Worm (Caenorhabditis elegans) whole organism, L1 larva: ENCODE results near the gene dph-3.

Source experiments
- F16B12.6 ChIP-seq: fragments of 150-350 bp; optimal IDR thresholded peaks from 2 replicates; lab custom pipeline; 2014; ENCODE audit warnings: missing biosample characterization, missing genetic modification characterization
- ceh-82 ChIP-seq, 3 experiments: fragments of 150-350 bp in 1 of 3; sonication (generic microtip) in 2 of 3; optimal IDR thresholded peaks; 2 replicates each; lab custom pipeline; 2014 to 2017; ENCODE audit warnings: missing biosample characterization in 3 of 3, missing genetic modification characterization in 3 of 3
- dpl-1 ChIP-seq, 3 experiments: fragments of 150-350 bp in 2 of 3; sonication (generic microtip) in 1 of 3; optimal IDR thresholded peaks; 2 replicates each; lab custom pipeline; 2014 to 2017; ENCODE audit warnings: missing biosample characterization in 3 of 3, missing genetic modification characterization in 3 of 3, missing genetic modification reagents in 3 of 3
- efl-3 ChIP-seq: fragments of 200-800 bp; sonication (Bioruptor generic); optimal IDR thresholded peaks from 2 replicates; lab custom pipeline; 2018; ENCODE audit warnings: mild to moderate bottlenecking, missing genetic modification characterization, missing compliant biosample characterization
- egl-13 ChIP-seq: sonication (generic microtip); optimal IDR thresholded peaks from 2 replicates; lab custom pipeline; 2016; ENCODE audit warnings: missing genotype, missing genetic modification reagents, missing genetic modification characterization, missing compliant biosample characterization
- fkh-10 ChIP-seq: sonication (generic microtip); optimal IDR thresholded peaks from 2 replicates; lab custom pipeline; 2017; ENCODE audit warnings: missing biosample characterization, missing genetic modification reagents, missing genetic modification characterization
- hlh-17 ChIP-seq: fragments of 200-800 bp; sonication (Bioruptor generic); optimal IDR thresholded peaks from 2 replicates; lab custom pipeline; 2018; ENCODE audit warnings: missing genetic modification characterization, mild to moderate bottlenecking, missing compliant biosample characterization, moderate library complexity, borderline replicate concordance
- lin-13 ChIP-seq: fragments of 150-350 bp; optimal IDR thresholded peaks from 2 replicates; lab custom pipeline; 2014; ENCODE audit warnings: missing biosample characterization, missing genetic modification reagents, missing genetic modification characterization
- mdl-1 ChIP-seq, 2 experiments: fragments of 150-350 bp; optimal IDR thresholded peaks; 2 replicates each; lab custom pipeline; 2014 to 2017; ENCODE audit warnings: missing biosample characterization in 2 of 2, missing genetic modification characterization in 2 of 2, inconsistent platforms in 1 of 2
- mep-1 ChIP-seq: fragments of 150-350 bp; optimal IDR thresholded peaks from 2 replicates; lab custom pipeline; 2014; ENCODE audit warnings: missing biosample characterization, missing genetic modification characterization
- nhr-11 ChIP-seq: fragments of 150-350 bp; optimal IDR thresholded peaks from 2 replicates; lab custom pipeline; 2014; ENCODE audit warnings: missing biosample characterization, missing genetic modification characterization
- pag-3 ChIP-seq: sonication (generic microtip); optimal IDR thresholded peaks from 2 replicates; lab custom pipeline; 2017; ENCODE audit warnings: missing genetic modification characterization, mild to moderate bottlenecking, missing compliant biosample characterization, antibody characterized with exemption, borderline replicate concordance; ENCODE audit not compliant: insufficient read depth
- unc-62 ChIP-seq: fragments of 150-350 bp; optimal IDR thresholded peaks from 2 replicates; lab custom pipeline; 2014; ENCODE audit warnings: missing biosample characterization, missing genetic modification reagents, missing genetic modification characterization
- zip-4 ChIP-seq: fragments of 200-800 bp; sonication (Bioruptor generic); optimal IDR thresholded peaks from 2 replicates; lab custom pipeline; 2018; ENCODE audit warnings: mild to moderate bottlenecking, missing genetic modification characterization, moderate library complexity, missing compliant biosample characterization

- TF ChIP-seq nhr-11 (tag; lab: Kevin White, UChicago) (no peak), ceh-82 (tag; optimal IDR thresholded peaks at IDR 0.05; lab: Kevin White, UChicago) (no peak), hlh-17 (GFP tag; lab: Kevin White, UChicago) (no peak), efl-3 (GFP tag; lab: Kevin White, UChicago) (no peak), mep-1 (tag; lab: Kevin White, UChicago) (no peak), mdl-1 (tag; optimal IDR thresholded peaks at IDR 0.05; lab: Kevin White, UChicago) (no peak), fkh-10 (no peak), lin-13 (GFP tag; lab: Kevin White, UChicago) (no peak), egl-13 (tag; lab: Kevin White, UChicago) (no peak), unc-62 (GFP tag; lab: Kevin White, UChicago) (no peak), zip-4 (GFP tag; lab: Kevin White, UChicago) (no peak), pag-3 (tag; lab: Kevin White, UChicago) (no peak), F16B12.6 (tag; lab: Kevin White, UChicago) (no peak), dpl-1 (GFP tag; optimal IDR thresholded peaks at IDR 0.05; lab: Kevin White, UChicago) (no peak)
Measured at ce11 chrIV:9717844-9718243, 10.9 kb downstream of the dph-3 start.
